Worm (Caenorhabditis elegans) whole organism, midembryonic: Measurements from ENCODE around the gene gldi-9.

Source experiments
- med-1 ChIP-seq: sonication (generic microtip); optimal IDR thresholded peaks from 2 replicates; lab custom pipeline; 2017; ENCODE audit warnings: missing genetic modification characterization, mild to moderate bottlenecking, missing compliant biosample characterization, antibody characterized with exemption, missing genetic modification reagents; ENCODE audit not compliant: insufficient read depth
- tab-1 ChIP-seq: fragments of 200-800 bp; sonication (Bioruptor generic); IDR thresholded peaks from 2 replicates; pipeline ENCODE4 v1.3.6; 2022; ENCODE audit warnings: missing genetic modification characterization, missing compliant biosample characterization
- ztf-23 ChIP-seq: fragments of 200-800 bp; sonication (Bioruptor generic); IDR thresholded peaks from 2 replicates; pipeline ENCODE4 v1.3.6; 2022; ENCODE audit warnings: missing genetic modification reagents, missing genetic modification characterization, missing compliant biosample characterization

ce11 chrIII:2739469-2739868 is 16.7 kb downstream of the gldi-9 start, which contains the start of gene cest-25:
- TF ChIP-seq med-1 (GFP tag; lab: Kevin White, UChicago), result no peak
- no peak for TF ChIP-seq tab-1 (GFP tag; lab: Robert Waterston, UW)
- TF ChIP-seq ztf-23 (GFP tag; lab: Robert Waterston, UW), result no peak
